Worm (Caenorhabditis elegans): ENCODE results near the gene kvs-2.

- no peak for TF ChIP-seq B0310.2 (tag; optimal IDR thresholded peaks at IDR 0.05)
- no peak for TF ChIP-seq F13C5.2 (tag; optimal IDR thresholded peaks at IDR 0.05)
These were observed 47.1 kb upstream of the kvs-2 start, which contains the start of gene srg-32 for ce11 chrV:10588694-10589093.

Data from whole organism, early embryonic.